Worm (Caenorhabditis elegans) whole organism, late embryonic: ENCODE results near the gene elt-1.

Experiments
- F13H6.1 ChIP-seq: sonication (generic microtip); optimal IDR thresholded peaks from 2 replicates; lab custom pipeline; 2016; ENCODE audit warnings: missing genetic modification characterization, missing compliant biosample characterization
- K02D7.2 ChIP-seq: sonication (generic microtip); optimal IDR thresholded peaks from 2 replicates; lab custom pipeline; 2017; ENCODE audit warnings: mild to moderate bottlenecking, missing genetic modification characterization, missing compliant biosample characterization
- K09A11.1 ChIP-seq: sonication (generic microtip); optimal IDR thresholded peaks from 2 replicates; lab custom pipeline; 2017; ENCODE audit warnings: antibody characterized with exemption, mild to moderate bottlenecking, missing genetic modification characterization, missing compliant biosample characterization; ENCODE audit not compliant: insufficient read depth
- T23F11.4 ChIP-seq: fragments of 200-800 bp; sonication (Bioruptor generic); optimal IDR thresholded peaks from 2 replicates; lab custom pipeline; 2018; ENCODE audit warnings: mild to moderate bottlenecking, missing genetic modification characterization, missing compliant biosample characterization
- Y22D7AL.16 ChIP-seq: sonication (generic microtip); optimal IDR thresholded peaks from 2 replicates; lab custom pipeline; 2016; ENCODE audit warnings: missing genetic modification characterization, missing compliant biosample characterization
- ceh-14 ChIP-seq: sonication (generic microtip); optimal IDR thresholded peaks from 2 replicates; lab custom pipeline; 2016; ENCODE audit warnings: missing genotype, missing genetic modification characterization, missing compliant biosample characterization
- ceh-18 ChIP-seq: sonication (generic microtip); optimal IDR thresholded peaks from 2 replicates; lab custom pipeline; 2016; ENCODE audit warnings: missing genetic modification characterization, missing compliant biosample characterization
- ceh-2 ChIP-seq: sonication (generic microtip); optimal IDR thresholded peaks from 2 replicates; lab custom pipeline; 2016; ENCODE audit warnings: missing genotype, missing genetic modification characterization, missing compliant biosample characterization
- ceh-24 ChIP-seq: sonication (generic microtip); optimal IDR thresholded peaks from 2 replicates; lab custom pipeline; 2016; ENCODE audit warnings: mild to moderate bottlenecking, missing genetic modification characterization, missing compliant biosample characterization
- ceh-30 ChIP-seq: fragments of 150-350 bp; optimal IDR thresholded peaks from 2 replicates; lab custom pipeline; 2014; ENCODE audit warnings: missing biosample characterization, missing genetic modification characterization
- ceh-34 ChIP-seq: sonication (generic microtip); optimal IDR thresholded peaks from 2 replicates; lab custom pipeline; 2016; ENCODE audit warnings: mild to moderate bottlenecking, missing genetic modification characterization, missing compliant biosample characterization
- ceh-48 ChIP-seq: sonication (generic microtip); optimal IDR thresholded peaks from 2 replicates; lab custom pipeline; 2016; ENCODE audit warnings: missing genetic modification characterization, inconsistent platforms, missing compliant biosample characterization
- ceh-6 ChIP-seq: fragments of 200-800 bp; sonication (Bioruptor generic); optimal IDR thresholded peaks from 2 replicates; lab custom pipeline; 2018; ENCODE audit warnings: mild to moderate bottlenecking, missing genetic modification characterization, missing compliant biosample characterization
- ceh-9 ChIP-seq: sonication (generic microtip); optimal IDR thresholded peaks from 2 replicates; lab custom pipeline; 2016; ENCODE audit warnings: mild to moderate bottlenecking, missing genetic modification characterization, inconsistent platforms, missing compliant biosample characterization
- che-1 ChIP-seq: sonication (generic microtip); optimal IDR thresholded peaks from 2 replicates; lab custom pipeline; 2016; ENCODE audit warnings: mild to moderate bottlenecking, missing genetic modification characterization, missing compliant biosample characterization
- elt-2 ChIP-seq: sonication (generic microtip); optimal IDR thresholded peaks from 2 replicates; lab custom pipeline; 2016; ENCODE audit warnings: missing genetic modification reagents, missing genetic modification characterization, missing compliant biosample characterization
- fkh-6 ChIP-seq: sonication (generic microtip); optimal IDR thresholded peaks from 2 replicates; lab custom pipeline; 2016; ENCODE audit warnings: missing genetic modification characterization, missing compliant biosample characterization
- hlh-15 ChIP-seq: sonication (generic microtip); optimal IDR thresholded peaks from 2 replicates; lab custom pipeline; 2016; ENCODE audit warnings: missing genetic modification characterization, missing compliant biosample characterization
- lin-11 ChIP-seq: fragments of 200-800 bp; sonication (Bioruptor generic); optimal IDR thresholded peaks from 2 replicates; lab custom pipeline; 2018; ENCODE audit warnings: mild to moderate bottlenecking, missing genetic modification characterization, missing compliant biosample characterization
- madf-2 ChIP-seq: sonication (generic microtip); optimal IDR thresholded peaks from 2 replicates; lab custom pipeline; 2017; ENCODE audit warnings: missing genetic modification characterization, missing compliant biosample characterization
- mec-3 ChIP-seq: sonication (generic microtip); optimal IDR thresholded peaks from 2 replicates; lab custom pipeline; 2016; ENCODE audit warnings: borderline replicate concordance, missing genetic modification characterization, missing compliant biosample characterization
- nfya-1 ChIP-seq: sonication (generic microtip); optimal IDR thresholded peaks from 2 replicates; lab custom pipeline; 2017; ENCODE audit warnings: missing genetic modification characterization, mild to moderate bottlenecking, missing compliant biosample characterization, antibody characterized with exemption, moderate library complexity
- nhr-11 ChIP-seq: fragments of 150-350 bp; optimal IDR thresholded peaks from 2 replicates; lab custom pipeline; 2014; ENCODE audit warnings: missing biosample characterization, missing genetic modification characterization
- nhr-232 ChIP-seq: sonication (generic microtip); optimal IDR thresholded peaks from 2 replicates; lab custom pipeline; 2016; ENCODE audit warnings: missing genetic modification characterization, missing compliant biosample characterization
- odd-2 ChIP-seq: sonication (generic microtip); optimal IDR thresholded peaks from 2 replicates; lab custom pipeline; 2017; ENCODE audit warnings: antibody characterized with exemption, mild to moderate bottlenecking, missing genetic modification characterization, missing compliant biosample characterization
- pag-3 ChIP-seq: sonication (generic microtip); optimal IDR thresholded peaks from 2 replicates; lab custom pipeline; 2016; ENCODE audit warnings: missing compliant biosample characterization, missing genetic modification characterization, borderline replicate concordance
- pat-9 ChIP-seq: fragments of 200-800 bp; sonication (Bioruptor generic); optimal IDR thresholded peaks from 2 replicates; lab custom pipeline; 2018; ENCODE audit warnings: mild to moderate bottlenecking, missing genetic modification characterization, moderate library complexity, missing compliant biosample characterization
- pha-2 ChIP-seq: sonication (generic microtip); optimal IDR thresholded peaks from 2 replicates; lab custom pipeline; 2017; ENCODE audit warnings: mild to moderate bottlenecking, missing genetic modification characterization, missing compliant biosample characterization
- ref-2 ChIP-seq: sonication (generic microtip); optimal IDR thresholded peaks from 2 replicates; lab custom pipeline; 2016; ENCODE audit warnings: missing genetic modification characterization, missing compliant biosample characterization
- rnt-1 ChIP-seq: sonication (generic microtip); optimal IDR thresholded peaks from 2 replicates; lab custom pipeline; 2016; ENCODE audit warnings: missing genetic modification characterization, missing compliant biosample characterization
- tbx-7 ChIP-seq: sonication (generic microtip); optimal IDR thresholded peaks from 2 replicates; lab custom pipeline; 2016; ENCODE audit warnings: missing genotype, missing genetic modification characterization, missing compliant biosample characterization
- ttx-3 ChIP-seq: sonication (generic microtip); optimal IDR thresholded peaks from 2 replicates; lab custom pipeline; 2016; ENCODE audit warnings: missing genetic modification reagents, missing genetic modification characterization, missing compliant biosample characterization
- unc-3 ChIP-seq, 2 experiments: fragments of 200-800 bp in 1 of 2; sonication (Bioruptor generic) in 1 of 2; sonication (generic microtip) in 1 of 2; conservative IDR thresholded peaks in 1 of 2; optimal IDR thresholded peaks in 1 of 2; 2 replicates each; pipeline versions ENCODE4 v1.3.6 to Lab custom; 2016 to 2022; ENCODE audit warnings: missing compliant biosample characterization in 2 of 2, missing genetic modification characterization in 2 of 2, missing genetic modification reagents in 1 of 2
- unc-42 ChIP-seq: sonication (generic microtip); optimal IDR thresholded peaks from 2 replicates; lab custom pipeline; 2016; ENCODE audit warnings: missing genotype, missing genetic modification characterization, missing compliant biosample characterization
- zip-5 ChIP-seq: sonication (generic microtip); optimal IDR thresholded peaks from 2 replicates; lab custom pipeline; 2016; ENCODE audit warnings: missing genetic modification characterization, missing compliant biosample characterization
- ztf-16 ChIP-seq: sonication (generic microtip); optimal IDR thresholded peaks from 2 replicates; lab custom pipeline; 2017; ENCODE audit warnings: missing genetic modification characterization, missing compliant biosample characterization

Gene elt-1

ce11 chrIV:9614695-9615094 is at the start of gene elt-1:
Gene elt-1 (plus strand): TSS chrIV:9614995.
- TF ChIP-seq ceh-2 (no peak), ceh-48 (no peak), ztf-16 (tag; lab: Kevin White, UChicago) (no peak), nfya-1 (tag; lab: Kevin White, UChicago) (no peak), pag-3 (tag; lab: Kevin White, UChicago) (no peak), K02D7.2 (no peak), ceh-9 (tag; lab: Kevin White, UChicago) (no peak), fkh-6 (tag; lab: Kevin White, UChicago) (no peak), tbx-7 (tag; lab: Kevin White, UChicago) (no peak), ceh-18 (tag; lab: Kevin White, UChicago) (no peak), ceh-30 (tag; lab: Kevin White, UChicago) (no peak)

- no peak for TF ChIP-seq unc-42 (tag; lab: Kevin White, UChicago)
- TF ChIP-seq zip-5, result no peak
- TF ChIP-seq ceh-6 (GFP tag; lab: Kevin White, UChicago), result no peak
- TF ChIP-seq elt-2 (tag; lab: Kevin White, UChicago), result no peak
- no peak for TF ChIP-seq lin-11 (tag; lab: Kevin White, UChicago)
- TF ChIP-seq ttx-3 (tag; lab: Kevin White, UChicago), result no peak
- no peak for TF ChIP-seq T23F11.4 (GFP tag; lab: Kevin White, UChicago)
- no peak for TF ChIP-seq ceh-24 (tag; lab: Kevin White, UChicago)
Observed at ce11 chrIV:9566505-9566904, 48.3 kb upstream of the elt-1 start, which contains the start of gene lron-14. Gene lron-14 (minus strand): TSS chrIV:9566605.

ce11 chrIV:9580021-9580420 is 34.8 kb upstream of the elt-1 start, which contains the start of gene npr-2:
Gene npr-2 (minus strand): TSS chrIV:9580121.
- no peak for TF ChIP-seq Y22D7AL.16 (tag; lab: Kevin White, UChicago)
- TF ChIP-seq nhr-11 (tag; lab: Kevin White, UChicago), result no peak
- TF ChIP-seq K09A11.1 (tag; lab: Kevin White, UChicago), result no peak
- TF ChIP-seq ref-2, result no peak
- no peak for TF ChIP-seq lin-11 (tag; lab: Kevin White, UChicago)
- no peak for TF ChIP-seq mec-3 (tag; lab: Kevin White, UChicago)
- TF ChIP-seq odd-2 (tag; lab: Kevin White, UChicago), result no peak
- no peak for TF ChIP-seq ttx-3 (tag; lab: Kevin White, UChicago)
- TF ChIP-seq F13H6.1, result no peak
- no peak for TF ChIP-seq nhr-232 (tag; lab: Kevin White, UChicago)
- TF ChIP-seq ceh-18 (tag; lab: Kevin White, UChicago), result no peak
- no peak for TF ChIP-seq che-1 (tag; lab: Kevin White, UChicago)
- no peak for TF ChIP-seq ceh-34 (tag; lab: Kevin White, UChicago)
- TF ChIP-seq hlh-15 (tag; lab: Kevin White, UChicago), result no peak
- no peak for TF ChIP-seq zip-5

- TF ChIP-seq pat-9 (tag; lab: Kevin White, UChicago) (no peak), odd-2 (tag; lab: Kevin White, UChicago) (no peak), ceh-14 (tag; lab: Kevin White, UChicago) (no peak), ceh-48 (no peak), rnt-1 (tag; lab: Kevin White, UChicago) (no peak), unc-3 (GFP tag; conservative IDR thresholded peaks at IDR 0.05; lab: Robert Waterston, UW) (no peak), unc-3 (tag; optimal IDR thresholded peaks at IDR 0.05; lab: Kevin White, UChicago) (no peak), madf-2 (tag; lab: Kevin White, UChicago) (no peak), pha-2 (no peak), K09A11.1 (tag; lab: Kevin White, UChicago) (no peak)
Observed at ce11 chrIV:9584352-9584751, 30.4 kb upstream of the elt-1 start.
